Fruit fly (Drosophila melanogaster) whole organism, embryonic: ENCODE measurements around the gene CG32299.

Source experiments
- Atf6 ChIP-seq: fragments of 200-800 bp; sonication (Bioruptor generic); IDR thresholded peaks from 2 replicates; pipeline ENCODE4 v1.3.6; 2022; ENCODE audit warnings: missing biosample characterization, missing genetic modification characterization
- CG1024 ChIP-seq: fragments of 200-800 bp; sonication (Bioruptor generic); IDR thresholded peaks from 2 replicates; pipeline ENCODE4 v1.3.6; 2022; ENCODE audit warnings: missing biosample characterization, missing genetic modification characterization
- CG10565 ChIP-seq: fragments of 200-800 bp; sonication (Bioruptor generic); optimal IDR thresholded peaks from 3 replicates; lab custom pipeline; 2016; ENCODE audit warnings: missing biosample characterization, mild to moderate bottlenecking, missing genetic modification characterization
- CG10654 ChIP-seq: fragments of 200-800 bp; sonication (Bioruptor generic); optimal IDR thresholded peaks from 2 replicates; lab custom pipeline; 2016; ENCODE audit warnings: missing biosample characterization, missing genetic modification characterization
- CG11456 ChIP-seq: fragments of 200-800 bp; sonication (Bioruptor generic); IDR thresholded peaks from 3 replicates; pipeline ENCODE4 v1.3.6; 2022; ENCODE audit warnings: missing biosample characterization, missing genetic modification characterization
- CG11695 ChIP-seq: fragments of 200-800 bp; sonication (Bioruptor generic); IDR thresholded peaks from 3 replicates; pipeline ENCODE4 v1.3.6; 2022; ENCODE audit warnings: missing biosample characterization, missing genetic modification characterization
- CG12071 ChIP-seq: fragments of 200-800 bp; sonication (Bioruptor generic); optimal IDR thresholded peaks from 3 replicates; lab custom pipeline; 2018; ENCODE audit warnings: missing biosample characterization, mild to moderate bottlenecking, missing genetic modification characterization
- CG12104 ChIP-seq: fragments of 200-800 bp; sonication (Bioruptor generic); optimal IDR thresholded peaks from 3 replicates; lab custom pipeline; 2016; ENCODE audit warnings: missing biosample characterization, missing genetic modification characterization
- CG12236 ChIP-seq: fragments of 200-800 bp; sonication (Bioruptor generic); optimal IDR thresholded peaks from 2 replicates; lab custom pipeline; 2016; ENCODE audit warnings: missing biosample characterization, missing genetic modification characterization
- CG13296 ChIP-seq: fragments of 200-800 bp; sonication (Bioruptor generic); optimal IDR thresholded peaks from 3 replicates; lab custom pipeline; 2018; ENCODE audit warnings: missing biosample characterization, mild to moderate bottlenecking, missing genetic modification characterization
- CG13894 ChIP-seq: fragments of 200-800 bp; sonication (Bioruptor generic); optimal IDR thresholded peaks from 3 replicates; lab custom pipeline; 2018; ENCODE audit warnings: missing biosample characterization, mild to moderate bottlenecking, missing genetic modification characterization, moderate library complexity
- CG14667 ChIP-seq: fragments of 200-800 bp; sonication (Bioruptor generic); IDR thresholded peaks from 2 replicates; pipeline ENCODE4 v1.3.6; 2022; ENCODE audit warnings: missing biosample characterization, missing genetic modification characterization
- CG15269 ChIP-seq: fragments of 200-800 bp; sonication (Bioruptor generic); optimal IDR thresholded peaks from 2 replicates; lab custom pipeline; 2018; ENCODE audit warnings: missing biosample characterization, mild to moderate bottlenecking, missing genetic modification characterization, moderate library complexity
- CG15514 ChIP-seq: fragments of 200-800 bp; sonication (Bioruptor generic); optimal IDR thresholded peaks from 3 replicates; lab custom pipeline; 2017; ENCODE audit warnings: missing biosample characterization, missing genetic modification characterization, mild to moderate bottlenecking, moderate library complexity, missing genetic modification reagents
- CG16815 ChIP-seq: fragments of 200-800 bp; sonication (Bioruptor generic); optimal IDR thresholded peaks from 3 replicates; lab custom pipeline; 2017; ENCODE audit warnings: missing biosample characterization, mild to moderate bottlenecking, missing genetic modification characterization
- CG31224 ChIP-seq: fragments of 200-800 bp; sonication (Bioruptor generic); IDR thresholded peaks from 2 replicates; pipeline ENCODE4 v1.3.6; 2022; ENCODE audit warnings: missing biosample characterization, missing genetic modification characterization
- CG31388 ChIP-seq: fragments of 200-800 bp; sonication (Bioruptor generic); optimal IDR thresholded peaks from 2 replicates; lab custom pipeline; 2016; ENCODE audit warnings: missing biosample characterization, missing genetic modification characterization
- CG4282 ChIP-seq: fragments of 200-800 bp; sonication (Bioruptor generic); optimal IDR thresholded peaks from 2 replicates; lab custom pipeline; 2016; ENCODE audit warnings: missing biosample characterization, missing genetic modification characterization
- CG4707 ChIP-seq: fragments of 200-800 bp; sonication (Bioruptor generic); optimal IDR thresholded peaks from 2 replicates; lab custom pipeline; 2018; ENCODE audit warnings: missing biosample characterization, mild to moderate bottlenecking, missing genetic modification characterization, moderate library complexity
- CG7786 ChIP-seq: fragments of 200-800 bp; sonication (Bioruptor generic); optimal IDR thresholded peaks from 2 replicates; lab custom pipeline; 2016; ENCODE audit warnings: missing biosample characterization, missing genetic modification characterization
- CG9215 ChIP-seq: fragments of 200-800 bp; sonication (Bioruptor generic); IDR thresholded peaks from 2 replicates; pipeline ENCODE4 v1.3.6; 2022; ENCODE audit warnings: missing biosample characterization, missing genetic modification characterization
- CG9437 ChIP-seq: fragments of 200-800 bp; sonication (Bioruptor generic); optimal IDR thresholded peaks from 2 replicates; lab custom pipeline; 2018; ENCODE audit warnings: missing biosample characterization, mild to moderate bottlenecking, missing genetic modification characterization
- Dek ChIP-seq: fragments of 200-800 bp; sonication (Bioruptor generic); optimal IDR thresholded peaks from 3 replicates; lab custom pipeline; 2019; ENCODE audit warnings: missing biosample characterization, mild to moderate bottlenecking, missing genetic modification characterization, moderate library complexity
- Elba2 ChIP-seq: fragments of 200-800 bp; sonication (Bioruptor generic); optimal IDR thresholded peaks from 3 replicates; lab custom pipeline; 2016; ENCODE audit warnings: missing biosample characterization, missing genetic modification characterization
- HLH54F ChIP-seq: fragments of 200-800 bp; sonication (Bioruptor generic); optimal IDR thresholded peaks from 3 replicates; lab custom pipeline; 2016; ENCODE audit warnings: missing biosample characterization, missing genetic modification characterization
- HmgD ChIP-seq: fragments of 200-800 bp; sonication (Bioruptor generic); optimal IDR thresholded peaks from 3 replicates; lab custom pipeline; 2016; ENCODE audit warnings: missing biosample characterization, missing genetic modification characterization
- Hr3 ChIP-seq: fragments of 200-800 bp; sonication (Bioruptor generic); optimal IDR thresholded peaks from 3 replicates; lab custom pipeline; 2016; ENCODE audit warnings: missing biosample characterization, missing genetic modification characterization
- Hr51 ChIP-seq, 2 experiments: fragments of 200-800 bp; sonication (Bioruptor generic); optimal IDR thresholded peaks; 2 replicates in 1 of 2; 3 replicates in 1 of 2; lab custom pipeline; 2016 to 2018; ENCODE audit warnings: missing biosample characterization in 2 of 2, missing genetic modification characterization in 2 of 2, mild to moderate bottlenecking in 1 of 2, moderate library complexity in 1 of 2
- MESR4 ChIP-seq: fragments of 200-800 bp; sonication (Bioruptor generic); optimal IDR thresholded peaks from 2 replicates; lab custom pipeline; 2018; ENCODE audit warnings: missing biosample characterization, mild to moderate bottlenecking, missing genetic modification characterization, moderate library complexity
- NC2β ChIP-seq: fragments of 200-800 bp; sonication (Bioruptor generic); optimal IDR thresholded peaks from 2 replicates; lab custom pipeline; 2016; ENCODE audit warnings: missing biosample characterization, missing genetic modification characterization
- Poxn ChIP-seq: fragments of 200-800 bp; sonication (Bioruptor generic); IDR thresholded peaks from 2 replicates; pipeline ENCODE4 v1.3.6; 2022; ENCODE audit warnings: missing biosample characterization, missing genetic modification characterization
- Sin3A ChIP-seq: fragments of >200 bp; optimal IDR thresholded peaks from 2 replicates; lab custom pipeline; 2018
- Sox102F ChIP-seq: fragments of 200-800 bp; sonication (Bioruptor generic); optimal IDR thresholded peaks from 2 replicates; lab custom pipeline; 2018; ENCODE audit warnings: missing biosample characterization, mild to moderate bottlenecking, missing genetic modification characterization, moderate library complexity
- Trl ChIP-seq, 3 experiments: fragments of >200 bp in 2 of 3; fragments of 200-800 bp in 1 of 3; sonication (Bioruptor generic) in 1 of 3; optimal IDR thresholded peaks; 2 replicates in 1 of 3; 3 replicates in 2 of 3; lab custom pipeline; 2016 to 2017; ENCODE audit warnings: missing biosample characterization in 1 of 3, missing genetic modification characterization in 1 of 3
- Xbp1 ChIP-seq: fragments of 200-800 bp; sonication (Bioruptor generic); optimal IDR thresholded peaks from 3 replicates; lab custom pipeline; 2016; ENCODE audit warnings: missing biosample characterization, mild to moderate bottlenecking, missing genetic modification characterization
- ac ChIP-seq: fragments of 200-800 bp; sonication (Bioruptor generic); optimal IDR thresholded peaks from 3 replicates; lab custom pipeline; 2017; ENCODE audit warnings: missing biosample characterization, mild to moderate bottlenecking, missing genetic modification characterization
- al ChIP-seq: fragments of 200-800 bp; sonication (Bioruptor generic); IDR thresholded peaks from 2 replicates; pipeline ENCODE4 v1.3.6; 2022; ENCODE audit warnings: missing biosample characterization, missing genetic modification characterization
- dysf ChIP-seq: fragments of 200-800 bp; sonication (Bioruptor generic); IDR thresholded peaks from 3 replicates; pipeline ENCODE4 v1.3.6; 2022; ENCODE audit warnings: missing biosample characterization, missing genetic modification characterization
- emc ChIP-seq: fragments of 200-800 bp; sonication (Bioruptor generic); optimal IDR thresholded peaks from 2 replicates; lab custom pipeline; 2016; ENCODE audit warnings: missing biosample characterization, missing genetic modification characterization
- insv ChIP-seq, 2 experiments: fragments of 200-800 bp; sonication (Bioruptor generic); optimal IDR thresholded peaks; 3 replicates each; lab custom pipeline; 2016 to 2018; ENCODE audit warnings: missing biosample characterization in 2 of 2, missing genetic modification characterization in 2 of 2
- lab ChIP-seq: fragments of 200-800 bp; sonication (Bioruptor generic); optimal IDR thresholded peaks from 3 replicates; lab custom pipeline; 2017; ENCODE audit warnings: missing biosample characterization, missing genetic modification characterization, mild to moderate bottlenecking, moderate library complexity, missing genetic modification reagents
- lola ChIP-seq, 3 experiments: fragments of >200 bp in 2 of 3; fragments of 200-800 bp in 1 of 3; sonication (Bioruptor generic) in 1 of 3; optimal IDR thresholded peaks; 2 replicates each; lab custom pipeline; 2017 to 2019; ENCODE audit warnings: missing biosample characterization in 3 of 3, missing genetic modification characterization in 3 of 3, mild to moderate bottlenecking in 1 of 3, moderate library complexity in 1 of 3
- nmo ChIP-seq: fragments of 200-800 bp; sonication (Bioruptor generic); optimal IDR thresholded peaks from 2 replicates; lab custom pipeline; 2018; ENCODE audit warnings: missing biosample characterization, mild to moderate bottlenecking, missing genetic modification characterization, moderate library complexity
- p53 ChIP-seq: fragments of 200-800 bp; sonication (Bioruptor generic); optimal IDR thresholded peaks from 2 replicates; lab custom pipeline; 2016; ENCODE audit warnings: missing biosample characterization, missing genetic modification characterization
- pros ChIP-seq: fragments of 200-800 bp; sonication (Bioruptor generic); optimal IDR thresholded peaks from 3 replicates; lab custom pipeline; 2019; ENCODE audit warnings: missing biosample characterization, mild to moderate bottlenecking, missing genetic modification characterization, moderate library complexity
- shn ChIP-seq: fragments of 200-800 bp; sonication (Bioruptor generic); optimal IDR thresholded peaks from 3 replicates; lab custom pipeline; 2016; ENCODE audit warnings: missing biosample characterization, missing genetic modification characterization
- slbo ChIP-seq: fragments of 200-800 bp; sonication (Bioruptor generic); IDR thresholded peaks from 2 replicates; pipeline ENCODE4 v1.3.6; 2022; ENCODE audit warnings: missing biosample characterization, missing genetic modification characterization
- sqz ChIP-seq: fragments of 200-800 bp; sonication (Bioruptor generic); optimal IDR thresholded peaks from 3 replicates; lab custom pipeline; 2018; ENCODE audit warnings: missing biosample characterization, mild to moderate bottlenecking, missing genetic modification characterization
- ssp ChIP-seq: fragments of 200-800 bp; sonication (Bioruptor generic); IDR thresholded peaks from 2 replicates; pipeline ENCODE4 v1.3.6; 2022; ENCODE audit warnings: missing biosample characterization, missing genetic modification characterization
- ttk ChIP-seq: fragments of 200-800 bp; sonication (Bioruptor generic); IDR thresholded peaks from 2 replicates; pipeline ENCODE4 v2.1.2; 2022; ENCODE audit warnings: missing biosample characterization, missing genetic modification characterization
- tx ChIP-seq: fragments of 200-800 bp; sonication (Bioruptor generic); optimal IDR thresholded peaks from 2 replicates; lab custom pipeline; 2016; ENCODE audit warnings: missing biosample characterization, missing genetic modification characterization

The CG32299 gene

DNA sequence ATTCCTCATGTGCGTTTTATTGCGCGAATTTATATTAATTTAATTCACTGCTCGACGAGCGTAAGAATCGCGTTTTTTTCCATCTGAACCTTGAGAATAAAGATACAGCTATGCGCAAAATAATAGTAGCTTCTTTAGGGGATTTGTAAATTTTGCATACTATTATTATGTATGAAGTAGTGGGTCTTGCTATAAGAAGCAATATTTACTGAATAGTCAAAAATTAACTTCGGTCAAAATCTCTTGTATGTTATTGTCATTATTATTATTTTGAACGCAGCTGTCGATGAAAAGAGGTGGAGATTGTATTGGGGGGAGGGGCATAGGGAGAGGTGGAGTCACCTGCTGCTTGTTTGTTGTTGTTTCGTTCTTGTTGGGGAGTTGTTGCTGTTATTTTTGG, 28.0 kb upstream of the CG32299 start (continued):
- TF ChIP-seq NC2β (GFP tag; lab: Kevin White, UChicago) = peak; percentile 22
- TF ChIP-seq Elba2 (GFP tag; lab: Kevin White, UChicago) = no peak
- peak; percentile 48 for TF ChIP-seq Dek (tag; lab: Kevin White, UChicago)
- TF ChIP-seq slbo (GFP tag; lab: Robert Waterston, UW) = peak; percentile 90
- TF ChIP-seq CG31224 = peak; percentile 76
- TF ChIP-seq Sin3A (lab: Kevin White, UChicago) = no peak
- TF ChIP-seq lola (GFP tag; optimal IDR thresholded peaks at IDR 0.05; lab: Kevin White, UChicago) = peak in 1 of 3 experiments; percentile 53
- peak; percentile 72 for TF ChIP-seq ttk
- peak; percentile 87 for TF ChIP-seq CG11456 (GFP tag; lab: Robert Waterston, UW)
- peak; percentile 97 for TF ChIP-seq lab (GFP tag; lab: Kevin White, UChicago)
- peak; percentile 42 for TF ChIP-seq CG16815 (GFP tag; lab: Kevin White, UChicago)
- no peak for TF ChIP-seq p53 (GFP tag; lab: Kevin White, UChicago)
- peak; percentile 77 for TF ChIP-seq CG9215 (GFP tag; lab: Robert Waterston, UW)
- TF ChIP-seq CG15269 (tag; lab: Kevin White, UChicago) = peak; percentile 79
- TF ChIP-seq Xbp1 (GFP tag; lab: Kevin White, UChicago) = peak; percentile 68
- TF ChIP-seq al (GFP tag; lab: Robert Waterston, UW) = peak; percentile 81
- peak; percentile 78 for TF ChIP-seq CG14667 (GFP tag; lab: Robert Waterston, UW)
- peak; percentile 32 for TF ChIP-seq CG4707 (GFP tag; lab: Kevin White, UChicago)
- TF ChIP-seq CG10654 (GFP tag; lab: Kevin White, UChicago) = peak; percentile 82
- TF ChIP-seq CG13894 (tag; lab: Kevin White, UChicago) = peak; percentile 44
- peak; percentile 42 for TF ChIP-seq emc (GFP tag; lab: Kevin White, UChicago)
- TF ChIP-seq CG11695 (GFP tag; lab: Robert Waterston, UW) = peak; percentile 92
- TF ChIP-seq shn (GFP tag; lab: Kevin White, UChicago) = no peak
- TF ChIP-seq dysf (GFP tag; lab: Robert Waterston, UW) = peak; percentile 92
- peak; percentile 76 for TF ChIP-seq nmo (GFP tag; lab: Kevin White, UChicago)
- TF ChIP-seq CG7786 (GFP tag; lab: Kevin White, UChicago) = peak; percentile 55
- TF ChIP-seq CG9437 (GFP tag; lab: Kevin White, UChicago) = peak; percentile 62
- TF ChIP-seq pros (GFP tag; lab: Kevin White, UChicago) = no peak
- TF ChIP-seq MESR4 (GFP tag; lab: Kevin White, UChicago) = no peak
- TF ChIP-seq Poxn = peak; percentile 55
- TF ChIP-seq insv (GFP tag; optimal IDR thresholded peaks at IDR 0.05; lab: Kevin White, UChicago) = no peak
- TF ChIP-seq ssp (GFP tag; lab: Robert Waterston, UW) = peak; percentile 62
- TF ChIP-seq CG12104 (GFP tag; lab: Kevin White, UChicago) = peak; percentile 87
- TF ChIP-seq CG12071 (GFP tag; lab: Kevin White, UChicago) = peak; percentile 90
- TF ChIP-seq CG12236 (GFP tag; lab: Kevin White, UChicago) = peak; percentile 49
- TF ChIP-seq Trl (optimal IDR thresholded peaks at IDR 0.05; lab: Kevin White, UChicago) = no peak
- peak; percentile 75 for TF ChIP-seq Trl (GFP tag; optimal IDR thresholded peaks at IDR 0.05; lab: Kevin White, UChicago)
- TF ChIP-seq CG4282 (GFP tag; lab: Kevin White, UChicago) = no peak
- TF ChIP-seq Hr51 (GFP tag; optimal IDR thresholded peaks at IDR 0.05; lab: Kevin White, UChicago) = peak; percentile 49 to 72
- TF ChIP-seq CG15514 = peak; percentile 84
- peak; percentile 90 for TF ChIP-seq Atf6 (GFP tag; lab: Robert Waterston, UW)
- no peak for TF ChIP-seq HmgD (GFP tag; lab: Kevin White, UChicago)
- TF ChIP-seq Sox102F (GFP tag; lab: Kevin White, UChicago) = peak; percentile 72
- peak; percentile 41 for TF ChIP-seq tx
- peak; percentile 77 for TF ChIP-seq CG31388 (GFP tag; lab: Kevin White, UChicago)
- TF ChIP-seq CG10565 (GFP tag; lab: Kevin White, UChicago) = peak; percentile 32
- TF ChIP-seq ac (GFP tag; lab: Kevin White, UChicago) = no peak
- TF ChIP-seq HLH54F (GFP tag; lab: Kevin White, UChicago) = peak; percentile 63
- TF ChIP-seq sqz (GFP tag; lab: Kevin White, UChicago) = peak; percentile 80
- peak; percentile 69 for TF ChIP-seq CG13296 (GFP tag; lab: Kevin White, UChicago)
- peak; percentile 78 for TF ChIP-seq CG1024 (GFP tag; lab: Robert Waterston, UW)
- peak; percentile 65 for TF ChIP-seq Hr3 (GFP tag; lab: Kevin White, UChicago)
